Worm (Caenorhabditis elegans): ENCODE results near the gene F42G2.5.

DNA sequence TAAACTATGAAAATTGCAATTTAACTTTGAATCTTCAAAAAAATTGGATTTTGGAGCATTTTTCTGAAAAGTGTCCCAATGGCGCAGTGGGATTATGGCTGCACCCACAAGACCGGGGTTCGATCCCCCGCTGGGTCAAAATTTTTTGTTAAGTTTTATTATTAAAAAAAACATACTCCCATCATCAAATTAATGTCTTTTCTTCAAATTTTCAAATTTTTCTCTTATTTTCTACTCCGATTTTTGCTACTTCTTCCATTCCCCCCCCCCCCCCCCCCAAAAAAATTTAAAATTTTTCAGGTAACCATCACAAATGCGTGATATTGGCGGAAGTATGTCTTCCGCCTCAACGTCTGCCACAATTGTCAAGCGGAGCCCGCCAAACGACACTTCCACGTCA, 25.2 kb upstream of the F42G2.5 start, which contains the start of gene vab-19:
- no peak for TF ChIP-seq ama-1 (optimal IDR thresholded peaks at IDR 0.05)
- no peak for TF ChIP-seq tbx-11 (GFP tag; IDR thresholded peaks at IDR 0.05)
- TF ChIP-seq hmg-4 (GFP tag; optimal IDR thresholded peaks at IDR 0.05), result no peak
- no peak for TF ChIP-seq flt-1 (GFP tag; IDR thresholded peaks at IDR 0.05)
- TF ChIP-seq hmbx-1 (tag; optimal IDR thresholded peaks at IDR 0.05), result no peak
- TF ChIP-seq hnd-1 (tag; optimal IDR thresholded peaks at IDR 0.05), result no peak
- no peak for TF ChIP-seq scrt-1 (GFP tag; IDR thresholded peaks at IDR 0.05)
